Worm (Caenorhabditis elegans) whole organism, L3 larva: ENCODE results near the gene parg-1.
A peak's percentile ranks its signal among the peaks of the same experiment; 100 is the strongest.

ENCODE experiments used
- R02D3.7 ChIP-seq: fragments of 150-350 bp; optimal IDR thresholded peaks from 2 replicates; lab custom pipeline; 2014; ENCODE audit warnings: missing biosample characterization, missing genetic modification characterization
- ZK546.5 ChIP-seq: sonication (generic microtip); optimal IDR thresholded peaks from 2 replicates; lab custom pipeline; 2017; ENCODE audit warnings: missing biosample characterization, missing genetic modification characterization
- aly-2 ChIP-seq: fragments of 150-350 bp; optimal IDR thresholded peaks from 2 replicates; lab custom pipeline; 2014; ENCODE audit warnings: missing biosample characterization, missing genetic modification characterization
- ama-1 ChIP-seq: fragments of 150-350 bp; optimal IDR thresholded peaks from 2 replicates; lab custom pipeline; 2018
- ceh-16 ChIP-seq: sonication (generic microtip); optimal IDR thresholded peaks from 2 replicates; lab custom pipeline; 2017; ENCODE audit warnings: missing biosample characterization, missing genetic modification characterization
- ceh-28 ChIP-seq: fragments of 150-350 bp; optimal IDR thresholded peaks from 2 replicates; lab custom pipeline; 2014; ENCODE audit warnings: missing biosample characterization, missing genetic modification reagents, missing genetic modification characterization
- ceh-82 ChIP-seq: fragments of 150-350 bp; optimal IDR thresholded peaks from 2 replicates; lab custom pipeline; 2014; ENCODE audit warnings: missing biosample characterization, missing genetic modification characterization
- ceh-9 ChIP-seq: sonication (generic microtip); optimal IDR thresholded peaks from 2 replicates; lab custom pipeline; 2018; ENCODE audit warnings: missing biosample characterization, missing genetic modification characterization
- daf-12 ChIP-seq: fragments of 150-350 bp; optimal IDR thresholded peaks from 2 replicates; lab custom pipeline; 2014; ENCODE audit warnings: missing biosample characterization, missing genetic modification reagents, missing genetic modification characterization
- egl-27 ChIP-seq: sonication (generic microtip); optimal IDR thresholded peaks from 4 replicates; lab custom pipeline; 2017; ENCODE audit warnings: missing biosample characterization, missing genetic modification reagents, missing genetic modification characterization
- egl-5 ChIP-seq: fragments of 150-350 bp; optimal IDR thresholded peaks from 2 replicates; lab custom pipeline; 2017; ENCODE audit warnings: missing biosample characterization, missing genetic modification reagents, missing genetic modification characterization, inconsistent platforms
- elt-1 ChIP-seq: fragments of 150-350 bp; optimal IDR thresholded peaks from 2 replicates; lab custom pipeline; 2014; ENCODE audit warnings: missing biosample characterization, missing genetic modification characterization
- elt-2 ChIP-seq: sonication (generic microtip); optimal IDR thresholded peaks from 2 replicates; lab custom pipeline; 2016; ENCODE audit warnings: missing genetic modification reagents, mild to moderate bottlenecking, missing genetic modification characterization, missing compliant biosample characterization
- eor-1 ChIP-seq, 2 experiments: fragments of 150-350 bp; optimal IDR thresholded peaks; 2 replicates each; lab custom pipeline; 2014 to 2018; ENCODE audit warnings: missing biosample characterization in 2 of 2, missing genetic modification characterization in 2 of 2
- fkh-10 ChIP-seq: sonication (generic microtip); optimal IDR thresholded peaks from 2 replicates; lab custom pipeline; 2017; ENCODE audit warnings: missing biosample characterization, missing genetic modification reagents, missing genetic modification characterization
- jun-1 ChIP-seq: fragments of 150-350 bp; optimal IDR thresholded peaks from 2 replicates; lab custom pipeline; 2014; ENCODE audit warnings: missing biosample characterization, missing genetic modification reagents, missing genetic modification characterization
- lin-15B ChIP-seq: fragments of 150-350 bp; optimal IDR thresholded peaks from 2 replicates; lab custom pipeline; 2014; ENCODE audit warnings: missing biosample characterization, missing genetic modification characterization
- lsy-12 ChIP-seq: sonication (generic microtip); optimal IDR thresholded peaks from 2 replicates; lab custom pipeline; 2016; ENCODE audit warnings: mild to moderate bottlenecking, missing genetic modification characterization, missing compliant biosample characterization
- mdl-1 ChIP-seq: fragments of 150-350 bp; optimal IDR thresholded peaks from 2 replicates; lab custom pipeline; 2014; ENCODE audit warnings: missing biosample characterization, missing genetic modification characterization
- nfya-1 ChIP-seq: sonication (generic microtip); optimal IDR thresholded peaks from 2 replicates; lab custom pipeline; 2017; ENCODE audit warnings: missing genetic modification characterization, mild to moderate bottlenecking, missing compliant biosample characterization, antibody characterized with exemption, moderate library complexity; ENCODE audit not compliant: insufficient read depth
- nhr-11 ChIP-seq: fragments of 150-350 bp; optimal IDR thresholded peaks from 2 replicates; lab custom pipeline; 2014; ENCODE audit warnings: missing biosample characterization, missing genetic modification characterization
- nhr-23 ChIP-seq: fragments of 150-350 bp; optimal IDR thresholded peaks from 2 replicates; lab custom pipeline; 2014; ENCODE audit warnings: missing biosample characterization, missing genetic modification reagents, missing genetic modification characterization
- nhr-28 ChIP-seq: fragments of 150-350 bp; optimal IDR thresholded peaks from 2 replicates; lab custom pipeline; 2014; ENCODE audit warnings: missing biosample characterization, missing genetic modification characterization
- nhr-43 ChIP-seq: sonication (generic microtip); optimal IDR thresholded peaks from 2 replicates; lab custom pipeline; 2016; ENCODE audit warnings: mild to moderate bottlenecking, missing genetic modification characterization, missing compliant biosample characterization; ENCODE audit not compliant: poor library complexity, severe bottlenecking
- nhr-76 ChIP-seq: fragments of 150-350 bp; sonication (generic microtip); optimal IDR thresholded peaks from 5 replicates; lab custom pipeline; 2014; ENCODE audit warnings: missing biosample characterization, missing genetic modification characterization
- nhr-77 ChIP-seq: fragments of 150-350 bp; optimal IDR thresholded peaks from 2 replicates; lab custom pipeline; 2014; ENCODE audit warnings: missing biosample characterization, missing genetic modification characterization
- pha-4 ChIP-seq: fragments of 150-350 bp; optimal IDR thresholded peaks from 2 replicates; lab custom pipeline; 2014; ENCODE audit warnings: missing biosample characterization, missing genetic modification reagents, missing genetic modification characterization
- pqm-1 ChIP-seq: fragments of 150-350 bp; optimal IDR thresholded peaks from 2 replicates; lab custom pipeline; 2017; ENCODE audit warnings: missing biosample characterization, missing genetic modification characterization, inconsistent platforms
- sea-2 ChIP-seq: fragments of 150-350 bp; sonication (generic microtip); optimal IDR thresholded peaks from 4 replicates; lab custom pipeline; 2014; ENCODE audit warnings: missing biosample characterization, missing genetic modification reagents, missing genetic modification characterization
- skn-1 ChIP-seq: fragments of 150-350 bp; optimal IDR thresholded peaks from 2 replicates; lab custom pipeline; 2014; ENCODE audit warnings: missing biosample characterization, missing genetic modification characterization
- snpc-4 ChIP-seq: fragments of 150-350 bp; optimal IDR thresholded peaks from 2 replicates; lab custom pipeline; 2014; ENCODE audit warnings: missing biosample characterization, missing genetic modification characterization
- tbx-2 ChIP-seq: sonication (generic microtip); optimal IDR thresholded peaks from 2 replicates; lab custom pipeline; 2016; ENCODE audit warnings: mild to moderate bottlenecking, missing genetic modification characterization, missing compliant biosample characterization
- unc-39 ChIP-seq: sonication (generic microtip); optimal IDR thresholded peaks from 4 replicates; lab custom pipeline; 2017; ENCODE audit warnings: missing biosample characterization, missing genetic modification characterization
- unc-62 ChIP-seq: fragments of 150-350 bp; sonication (generic microtip); optimal IDR thresholded peaks from 4 replicates; lab custom pipeline; 2014; ENCODE audit warnings: missing biosample characterization, missing genetic modification reagents, missing genetic modification characterization
- zag-1 ChIP-seq: fragments of 150-350 bp; optimal IDR thresholded peaks from 2 replicates; lab custom pipeline; 2014; ENCODE audit warnings: missing biosample characterization, missing genetic modification characterization
- ztf-4 ChIP-seq: fragments of 150-350 bp; optimal IDR thresholded peaks from 2 replicates; lab custom pipeline; 2014; ENCODE audit warnings: missing biosample characterization, missing genetic modification characterization

Gene parg-1

ce11 chrIV:8728122-8728521, 17.9 kb upstream of the parg-1 start, which contains the start of gene otub-3:
Gene otub-3, plus strand, starts transcription at chrIV:8728177.
- TF ChIP-seq mdl-1 (tag; lab: Kevin White, UChicago) (no peak), sea-2 (GFP tag; lab: Kevin White, UChicago) (no peak), skn-1 (tag; lab: Kevin White, UChicago) (no peak), egl-27 (tag; lab: Kevin White, UChicago) (no peak), nhr-43 (tag; lab: Kevin White, UChicago) (no peak), nhr-23 (tag; lab: Kevin White, UChicago) (no peak), daf-12 (tag; lab: Kevin White, UChicago) (no peak), zag-1 (no peak), R02D3.7 (no peak), aly-2 (no peak)
- TF ChIP-seq, all 47 proteins: peak for 0

- TF ChIP-seq elt-2 (tag; lab: Kevin White, UChicago), result peak; percentile 90
- TF ChIP-seq pqm-1 (tag; lab: Kevin White, UChicago), result peak; percentile 66
- no peak for TF ChIP-seq nhr-28
- peak; percentile 45 for TF ChIP-seq pha-4 (tag; lab: Kevin White, UChicago)
- TF ChIP-seq zag-1, result no peak
Measured at ce11 chrIV:8729636-8730035, 16.4 kb upstream of the parg-1 start.

DNA sequence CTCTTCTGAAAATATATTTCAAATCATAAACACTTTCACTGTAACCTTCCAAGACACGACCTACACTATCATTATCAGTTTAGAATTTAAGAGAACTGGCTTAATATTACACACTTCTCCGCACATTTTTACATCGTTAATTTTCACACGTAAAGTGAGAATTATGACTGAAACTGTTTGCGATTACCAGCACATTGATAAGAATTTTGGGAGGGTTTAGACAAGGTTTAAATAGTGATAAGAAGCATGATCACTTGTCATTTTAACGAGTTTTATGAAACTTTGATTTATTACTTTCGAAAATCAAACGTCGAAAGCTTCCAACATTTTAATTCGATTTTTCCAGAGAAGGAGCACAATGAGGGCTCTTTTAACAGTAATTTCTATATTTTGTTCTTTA, 15.6 kb upstream of the parg-1 start, which contains the start of gene F21D5.3:
Gene F21D5.3, plus strand, starts transcription at position 347 of the 400 bp plus-strand sequence.
- TF ChIP-seq nhr-76 (tag; lab: Kevin White, UChicago) (no peak), ceh-28 (no peak), daf-12 (tag; lab: Kevin White, UChicago) (no peak), snpc-4 (no peak), pqm-1 (tag; lab: Kevin White, UChicago) (peak; percentile 96), jun-1 (peak; percentile 16), pha-4 (tag; lab: Kevin White, UChicago) (peak; percentile 6), ceh-9 (no peak), elt-2 (tag; lab: Kevin White, UChicago) (peak; percentile 94)

ce11 chrIV:8737354-8737753, 8.7 kb upstream of the parg-1 start:
- TF ChIP-seq nhr-11 (tag; lab: Kevin White, UChicago) (no peak), unc-39 (no peak), nhr-77 (tag; lab: Kevin White, UChicago) (no peak), ceh-16 (tag; lab: Kevin White, UChicago) (no peak), daf-12 (tag; lab: Kevin White, UChicago) (no peak), unc-62 (GFP tag; lab: Kevin White, UChicago) (no peak), lsy-12 (tag; lab: Kevin White, UChicago) (no peak), pha-4 (tag; lab: Kevin White, UChicago) (peak; percentile 51), ceh-9 (no peak), nhr-76 (tag; lab: Kevin White, UChicago) (no peak), eor-1 (tag; optimal IDR thresholded peaks at IDR 0.05; lab: Kevin White, UChicago) (no peak), fkh-10 (GFP tag; lab: Kevin White, UChicago) (no peak), tbx-2 (tag; lab: Kevin White, UChicago) (no peak), nfya-1 (tag; lab: Kevin White, UChicago) (peak; percentile 35), zag-1 (no peak), lin-15B (tag; lab: Kevin White, UChicago) (no peak), nhr-23 (tag; lab: Kevin White, UChicago) (peak; percentile 52), pqm-1 (tag; lab: Kevin White, UChicago) (no peak), ztf-4 (tag; lab: Kevin White, UChicago) (no peak), ama-1 (lab: Kevin White, UChicago) (no peak), ZK546.5 (tag; lab: Kevin White, UChicago) (no peak), elt-1 (no peak), ceh-82 (tag; lab: Kevin White, UChicago) (no peak), snpc-4 (no peak), egl-5 (tag; lab: Kevin White, UChicago) (no peak)
- TF ChIP-seq, all 47 proteins: peak for 3
